Fruit fly (Drosophila melanogaster): Measurements from ENCODE around the gene CG9515.

DNA sequence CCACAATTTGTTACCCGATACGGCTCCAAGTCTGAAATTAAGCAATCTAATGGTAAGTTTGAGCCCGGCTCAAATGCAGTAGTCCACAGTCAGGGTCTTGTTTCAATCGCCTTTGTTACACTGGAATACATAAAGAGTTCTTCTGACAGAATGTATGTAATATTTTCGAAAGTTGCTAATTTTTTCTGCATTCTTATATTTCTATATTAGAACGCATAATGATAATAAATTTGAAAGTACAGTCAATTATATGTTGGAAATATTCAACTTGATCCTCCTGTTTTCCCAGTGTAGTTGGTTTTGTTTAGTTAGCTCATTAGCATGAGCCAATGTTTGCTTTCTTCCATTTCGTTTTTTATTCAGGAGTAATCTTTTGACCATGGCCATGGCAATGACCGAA, 19.7 kb downstream of the CG9515 start:
- TF ChIP-seq bab1 (GFP tag; optimal IDR thresholded peaks at IDR 0.05) (no peak), kay (GFP tag; ENCODE audit: borderline replicate concordance) (no peak), Hr96 (GFP tag; optimal IDR thresholded peaks at IDR 0.05) (no peak), CG5204 (GFP tag; optimal IDR thresholded peaks at IDR 0.05) (no peak), Mnt (GFP tag; optimal IDR thresholded peaks at IDR 0.05) (no peak), CG7101 (tag; optimal IDR thresholded peaks at IDR 0.05) (no peak), CG11617 (GFP tag; optimal IDR thresholded peaks at IDR 0.05) (no peak), CG14711 (tag; optimal IDR thresholded peaks at IDR 0.05) (no peak), cic (GFP tag; optimal IDR thresholded peaks at IDR 0.05) (no peak)

Data from whole organism, adult.